Worm (Caenorhabditis elegans) whole organism, L1 larva: Measurements from ENCODE around the gene pis-1.
"Not testable (repeated sequence)": the region's sequence is repeated elsewhere in the genome, so short reads cannot be mapped to it uniquely, and the experiment has no call there.

Source experiments
- C16A3.4 ChIP-seq: fragments of 150-350 bp; optimal IDR thresholded peaks from 2 replicates; lab custom pipeline; 2014; ENCODE audit warnings: missing biosample characterization, missing genetic modification characterization
- Y116A8C.19 ChIP-seq: sonication (generic microtip); optimal IDR thresholded peaks from 2 replicates; lab custom pipeline; 2016; ENCODE audit warnings: missing compliant biosample characterization, missing genetic modification characterization, borderline replicate concordance
- aha-1 ChIP-seq: fragments of 150-350 bp; optimal IDR thresholded peaks from 2 replicates; lab custom pipeline; 2014; ENCODE audit warnings: missing biosample characterization, missing genetic modification characterization
- alr-1 ChIP-seq: fragments of 200-800 bp; sonication (Bioruptor generic); optimal IDR thresholded peaks from 2 replicates; lab custom pipeline; 2018; ENCODE audit warnings: borderline replicate concordance, mild to moderate bottlenecking, missing genetic modification characterization, missing compliant biosample characterization
- aly-2 ChIP-seq: fragments of 150-350 bp; optimal IDR thresholded peaks from 2 replicates; lab custom pipeline; 2014; ENCODE audit warnings: missing biosample characterization, missing genetic modification characterization
- ceh-63 ChIP-seq: fragments of 200-800 bp; sonication (Bioruptor generic); optimal IDR thresholded peaks from 2 replicates; lab custom pipeline; 2018; ENCODE audit warnings: mild to moderate bottlenecking, missing genetic modification characterization, missing compliant biosample characterization
- ceh-8 ChIP-seq: fragments of 200-800 bp; sonication (Bioruptor generic); optimal IDR thresholded peaks from 2 replicates; lab custom pipeline; 2018; ENCODE audit warnings: mild to moderate bottlenecking, missing genetic modification characterization, moderate library complexity, missing compliant biosample characterization
- ces-1 ChIP-seq: fragments of 150-350 bp; optimal IDR thresholded peaks from 2 replicates; lab custom pipeline; 2014; ENCODE audit warnings: missing biosample characterization, missing genetic modification reagents, missing genetic modification characterization
- dpl-1 ChIP-seq, 3 experiments: fragments of 150-350 bp in 2 of 3; sonication (generic microtip) in 1 of 3; optimal IDR thresholded peaks; 2 replicates each; lab custom pipeline; 2014 to 2017; ENCODE audit warnings: missing biosample characterization in 3 of 3, missing genetic modification characterization in 3 of 3, missing genetic modification reagents in 3 of 3
- efl-1 ChIP-seq, 4 experiments: fragments of 150-350 bp; optimal IDR thresholded peaks in 3 of 4; peaks in 1 of 4; 1 replicate in 1 of 4; 2 replicates in 3 of 4; lab custom pipeline; 2014; ENCODE audit warnings: missing biosample characterization in 2 of 4, missing genetic modification characterization in 2 of 4, missing genetic modification reagents in 2 of 4
- efl-3 ChIP-seq: fragments of 200-800 bp; sonication (Bioruptor generic); optimal IDR thresholded peaks from 2 replicates; lab custom pipeline; 2018; ENCODE audit warnings: mild to moderate bottlenecking, missing genetic modification characterization, missing compliant biosample characterization
- elt-2 ChIP-seq: sonication (generic microtip); optimal IDR thresholded peaks from 2 replicates; lab custom pipeline; 2016; ENCODE audit warnings: missing genetic modification characterization, mild to moderate bottlenecking, inconsistent platforms, missing compliant biosample characterization, missing genetic modification reagents
- elt-3 ChIP-seq, 6 experiments: fragments of 150-350 bp in 1 of 6; sonication (generic microtip); optimal IDR thresholded peaks; 2 replicates each; lab custom pipeline; 2017 to 2018; ENCODE audit warnings: missing biosample characterization in 6 of 6, missing genetic modification characterization in 6 of 6, inconsistent platforms in 1 of 6
- fkh-10 ChIP-seq: sonication (generic microtip); optimal IDR thresholded peaks from 2 replicates; lab custom pipeline; 2017; ENCODE audit warnings: missing biosample characterization, missing genetic modification reagents, missing genetic modification characterization
- fkh-4 ChIP-seq: sonication (generic microtip); optimal IDR thresholded peaks from 2 replicates; lab custom pipeline; 2016; ENCODE audit warnings: missing compliant biosample characterization, missing genetic modification characterization, borderline replicate concordance
- fos-1 ChIP-seq: fragments of 150-350 bp; optimal IDR thresholded peaks from 2 replicates; lab custom pipeline; 2014; ENCODE audit warnings: missing biosample characterization, missing genetic modification characterization
- grh-1 ChIP-seq: fragments of 200-800 bp; sonication (Bioruptor generic); IDR thresholded peaks from 2 replicates; pipeline ENCODE4 v1.3.6; 2022; ENCODE audit warnings: missing genetic modification reagents, missing genetic modification characterization, missing compliant biosample characterization
- hpl-2 ChIP-seq: fragments of 150-350 bp; optimal IDR thresholded peaks from 2 replicates; lab custom pipeline; 2014; ENCODE audit warnings: missing biosample characterization, missing genetic modification reagents, missing genetic modification characterization
- irx-1 ChIP-seq: sonication (generic microtip); optimal IDR thresholded peaks from 2 replicates; lab custom pipeline; 2016; ENCODE audit warnings: missing genetic modification characterization, missing compliant biosample characterization
- lin-13 ChIP-seq: fragments of 150-350 bp; optimal IDR thresholded peaks from 2 replicates; lab custom pipeline; 2014; ENCODE audit warnings: missing biosample characterization, missing genetic modification reagents, missing genetic modification characterization
- lin-14 ChIP-seq: fragments of 200-800 bp; sonication (Bioruptor generic); optimal IDR thresholded peaks from 2 replicates; lab custom pipeline; 2018; ENCODE audit warnings: mild to moderate bottlenecking, missing genetic modification characterization, moderate library complexity, missing compliant biosample characterization
- mab-9 ChIP-seq: fragments of 200-800 bp; sonication (Bioruptor generic); IDR thresholded peaks from 2 replicates; pipeline ENCODE4 v1.3.6; 2022; ENCODE audit warnings: missing genetic modification reagents, missing genetic modification characterization, missing compliant biosample characterization
- mep-1 ChIP-seq: fragments of 150-350 bp; optimal IDR thresholded peaks from 2 replicates; lab custom pipeline; 2014; ENCODE audit warnings: missing biosample characterization, missing genetic modification characterization
- nhr-19 ChIP-seq: fragments of 200-800 bp; sonication (Bioruptor generic); conservative IDR thresholded peaks from 2 replicates; pipeline ENCODE4 v1.3.6; 2022; ENCODE audit warnings: missing genetic modification characterization, missing compliant biosample characterization
- nhr-28 ChIP-seq: fragments of 150-350 bp; optimal IDR thresholded peaks from 2 replicates; lab custom pipeline; 2014; ENCODE audit warnings: missing biosample characterization, missing genetic modification characterization
- nhr-47 ChIP-seq: sonication (generic microtip); optimal IDR thresholded peaks from 2 replicates; lab custom pipeline; 2016; ENCODE audit warnings: mild to moderate bottlenecking, missing genetic modification characterization, moderate library complexity, missing compliant biosample characterization
- pag-3 ChIP-seq: sonication (generic microtip); optimal IDR thresholded peaks from 2 replicates; lab custom pipeline; 2017; ENCODE audit warnings: missing genetic modification characterization, mild to moderate bottlenecking, missing compliant biosample characterization, antibody characterized with exemption, borderline replicate concordance; ENCODE audit not compliant: insufficient read depth
- pqm-1 ChIP-seq: sonication (generic microtip); optimal IDR thresholded peaks from 3 replicates; lab custom pipeline; 2017; ENCODE audit warnings: missing biosample characterization, missing genetic modification characterization
- snpc-4 ChIP-seq: fragments of 150-350 bp; optimal IDR thresholded peaks from 2 replicates; lab custom pipeline; 2014; ENCODE audit warnings: missing biosample characterization, missing genetic modification characterization
- sup-37 ChIP-seq: fragments of 200-800 bp; sonication (Bioruptor generic); optimal IDR thresholded peaks from 2 replicates; lab custom pipeline; 2018; ENCODE audit warnings: mild to moderate bottlenecking, missing genetic modification characterization, missing compliant biosample characterization
- swsn-7 ChIP-seq: sonication (generic microtip); optimal IDR thresholded peaks from 2 replicates; lab custom pipeline; 2016; ENCODE audit warnings: missing genetic modification characterization, missing compliant biosample characterization
- tlp-1 ChIP-seq: fragments of 150-350 bp; optimal IDR thresholded peaks from 2 replicates; lab custom pipeline; 2014; ENCODE audit warnings: missing biosample characterization, missing genetic modification characterization
- unc-62 ChIP-seq: fragments of 150-350 bp; optimal IDR thresholded peaks from 2 replicates; lab custom pipeline; 2014; ENCODE audit warnings: missing biosample characterization, missing genetic modification reagents, missing genetic modification characterization
- unc-86 ChIP-seq: sonication (generic microtip); optimal IDR thresholded peaks from 2 replicates; lab custom pipeline; 2016; ENCODE audit warnings: missing genetic modification characterization, missing compliant biosample characterization
- unc-98 ChIP-seq: fragments of 200-800 bp; sonication (Bioruptor generic); IDR thresholded peaks from 2 replicates; pipeline ENCODE4 v1.3.6; 2022; ENCODE audit warnings: missing genetic modification characterization, missing compliant biosample characterization
- xbp-1 ChIP-seq: sonication (generic microtip); optimal IDR thresholded peaks from 2 replicates; lab custom pipeline; 2016; ENCODE audit warnings: missing genetic modification characterization, missing compliant biosample characterization
- zag-1 ChIP-seq: fragments of 150-350 bp; optimal IDR thresholded peaks from 2 replicates; lab custom pipeline; 2014; ENCODE audit warnings: missing biosample characterization, missing genetic modification characterization
- zip-4 ChIP-seq: fragments of 200-800 bp; sonication (Bioruptor generic); optimal IDR thresholded peaks from 2 replicates; lab custom pipeline; 2018; ENCODE audit warnings: mild to moderate bottlenecking, missing genetic modification characterization, moderate library complexity, missing compliant biosample characterization
- ztf-11 ChIP-seq, 2 experiments: sonication (generic microtip); optimal IDR thresholded peaks; 2 replicates each; lab custom pipeline; 2016 to 2017; ENCODE audit warnings: missing genetic modification characterization in 2 of 2, missing biosample characterization in 1 of 2, missing compliant biosample characterization in 1 of 2

Gene pis-1

DNA sequence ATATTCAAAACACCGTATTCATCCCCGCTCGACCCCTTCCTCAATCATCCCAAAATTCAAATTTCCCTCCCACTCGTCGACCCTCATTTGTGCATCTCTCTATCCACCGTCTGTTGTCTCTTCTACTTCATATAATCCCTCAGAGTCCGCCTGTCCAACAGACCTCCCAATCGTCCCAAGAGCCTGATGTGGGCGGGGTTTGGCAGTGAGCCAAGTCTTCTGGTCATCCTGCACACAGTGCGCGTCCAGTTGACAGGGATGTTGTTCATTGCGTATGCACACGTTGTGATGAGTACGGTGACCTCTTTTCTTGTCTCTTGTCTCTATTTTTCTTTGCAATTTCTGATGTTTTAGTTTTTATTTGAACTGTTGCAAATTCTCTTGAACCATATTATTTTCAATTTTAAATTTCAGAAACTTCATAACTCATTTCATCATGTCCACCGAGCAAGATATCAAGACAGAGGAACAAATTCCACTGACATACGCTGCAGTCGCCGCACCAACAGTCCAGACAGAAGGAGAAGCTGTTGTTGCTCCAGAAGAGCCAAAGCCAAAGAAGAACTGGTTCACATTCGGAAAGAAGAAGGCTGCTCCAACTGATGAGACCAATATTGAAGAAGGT is 24.2 kb downstream of the pis-1 start, which contains the start of gene cav-1:
TSS of gene cav-1 (plus strand) at position 415 of the 625 bp plus-strand sequence.
- peak in 1 of 2 experiments; percentile 55 for TF ChIP-seq ztf-11 (tag; optimal IDR thresholded peaks at IDR 0.05; lab: Kevin White, UChicago)
- no peak for TF ChIP-seq ceh-8

DNA sequence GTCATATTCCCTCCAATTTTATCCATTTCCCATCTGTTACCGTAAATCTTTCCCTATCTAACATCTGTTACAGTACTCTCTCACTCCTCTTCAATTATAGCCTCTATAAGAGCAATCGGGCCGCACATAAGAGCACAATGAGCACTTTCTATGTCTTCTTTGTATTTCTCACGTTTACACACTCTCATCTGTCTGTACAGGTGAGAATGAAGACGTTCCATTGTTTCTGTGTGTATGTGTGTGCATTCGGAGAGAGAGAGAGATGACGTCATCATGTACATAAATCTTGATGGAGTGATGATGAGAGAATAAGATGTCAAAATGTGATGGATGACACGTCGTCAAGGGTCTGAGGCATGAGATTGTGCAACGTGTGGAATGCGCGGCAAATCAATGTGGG is 25.6 kb downstream of the pis-1 start:
- TF ChIP-seq ztf-11 (tag; optimal IDR thresholded peaks at IDR 0.05; lab: Kevin White, UChicago) (peak in 1 of 2 experiments; percentile 67), lin-14 (no peak), efl-3 (no peak), zag-1 (tag; lab: Kevin White, UChicago) (no peak), pqm-1 (tag; lab: Kevin White, UChicago) (no peak), Y116A8C.19 (tag; lab: Kevin White, UChicago) (no peak), unc-86 (tag; lab: Kevin White, UChicago) (peak; percentile 5)

DNA sequence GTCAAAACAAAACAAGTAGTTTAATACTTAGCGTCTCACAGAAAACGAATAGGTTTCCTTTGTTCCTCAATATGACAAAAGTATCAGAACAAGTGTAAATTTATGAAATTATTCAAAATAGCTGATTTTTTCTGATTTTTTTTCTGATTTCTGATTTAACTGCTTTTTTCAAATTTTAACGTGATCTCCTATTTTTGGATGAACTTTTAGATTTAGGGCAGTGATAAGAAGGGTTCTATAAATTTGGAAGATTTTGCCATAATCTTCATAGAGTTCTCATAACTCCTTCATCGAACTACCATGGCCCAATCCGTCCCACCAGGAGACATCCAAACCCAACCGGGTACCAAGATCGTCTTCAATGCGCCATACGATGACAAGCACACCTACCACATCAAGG is 26.6 kb downstream of the pis-1 start, which contains the start of gene msp-78:
TSS of gene msp-78 (plus strand) at position 301 of the 400 bp plus-strand sequence.
- TF ChIP-seq zip-4; lin-13 (GFP tag; lab: Kevin White, UChicago); nhr-28 (tag; lab: Kevin White, UChicago): not testable (repeated sequence)

DNA sequence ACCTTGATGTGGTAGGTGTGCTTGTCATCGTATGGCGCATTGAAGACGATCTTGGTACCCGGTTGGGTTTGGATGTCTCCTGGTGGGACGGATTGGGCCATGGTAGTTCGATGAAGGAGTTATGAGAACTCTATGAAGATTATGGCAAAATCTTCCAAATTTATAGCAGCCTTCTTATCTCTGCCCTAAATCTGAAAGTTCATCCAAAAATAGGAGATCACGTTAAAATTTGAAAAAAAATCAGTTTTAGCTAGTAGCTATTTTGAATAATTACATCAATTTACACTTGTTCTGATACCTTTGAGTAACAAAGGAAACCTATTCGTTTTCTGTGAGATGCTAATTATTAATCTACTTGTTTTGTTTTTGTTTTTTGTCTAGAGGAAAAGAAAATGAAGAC is 29.3 kb downstream of the pis-1 start, which contains the start of gene msp-79:
TSS of gene msp-79 (minus strand) at position 101 of the 400 bp plus-strand sequence.
- TF ChIP-seq C16A3.4 (tag; lab: Kevin White, UChicago); unc-62; ceh-63 (GFP tag; lab: Kevin White, UChicago): not testable (repeated sequence)

DNA sequence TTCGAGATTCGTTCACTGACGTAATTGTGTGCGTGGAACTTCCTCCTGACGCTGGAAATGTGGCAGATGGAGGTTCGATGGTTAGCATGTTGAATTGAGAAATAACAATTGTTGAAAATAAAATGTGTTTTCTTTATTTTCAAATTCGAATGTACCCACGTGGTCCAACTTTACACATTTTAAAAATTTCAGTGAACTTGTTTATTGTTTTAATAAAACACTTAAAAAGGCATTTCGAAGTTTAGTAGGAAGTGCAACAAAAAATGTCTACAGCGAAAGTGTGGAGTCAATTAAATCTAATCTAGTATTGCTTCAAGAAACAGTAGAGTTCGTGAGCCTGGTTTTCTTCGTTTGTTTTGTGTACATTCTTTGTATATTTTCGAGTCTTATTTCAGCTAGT is 30.1 kb downstream of the pis-1 start, which contains the start of gene ssp-36:
TSS of gene ssp-36 (minus strand) at position 101 of the 400 bp plus-strand sequence.
- TF ChIP-seq alr-1 (tag; lab: Kevin White, UChicago): no peak
- no peak for TF ChIP-seq aha-1
- no peak for TF ChIP-seq mep-1
- no peak for TF ChIP-seq snpc-4 (tag; lab: Kevin White, UChicago)
- no peak for TF ChIP-seq pag-3 (tag; lab: Kevin White, UChicago)
- TF ChIP-seq nhr-19: no peak
- TF ChIP-seq zag-1 (tag; lab: Kevin White, UChicago): no peak
- TF ChIP-seq hpl-2 (GFP tag; lab: Kevin White, UChicago): no peak
- no peak for TF ChIP-seq elt-3 (tag; optimal IDR thresholded peaks at IDR 0.05; lab: Kevin White, UChicago)
- no peak for TF ChIP-seq ceh-8
- no peak for TF ChIP-seq efl-3
- no peak for TF ChIP-seq ces-1 (GFP tag; lab: Kevin White, UChicago)
- no peak for TF ChIP-seq fkh-10 (GFP tag; lab: Kevin White, UChicago)

DNA sequence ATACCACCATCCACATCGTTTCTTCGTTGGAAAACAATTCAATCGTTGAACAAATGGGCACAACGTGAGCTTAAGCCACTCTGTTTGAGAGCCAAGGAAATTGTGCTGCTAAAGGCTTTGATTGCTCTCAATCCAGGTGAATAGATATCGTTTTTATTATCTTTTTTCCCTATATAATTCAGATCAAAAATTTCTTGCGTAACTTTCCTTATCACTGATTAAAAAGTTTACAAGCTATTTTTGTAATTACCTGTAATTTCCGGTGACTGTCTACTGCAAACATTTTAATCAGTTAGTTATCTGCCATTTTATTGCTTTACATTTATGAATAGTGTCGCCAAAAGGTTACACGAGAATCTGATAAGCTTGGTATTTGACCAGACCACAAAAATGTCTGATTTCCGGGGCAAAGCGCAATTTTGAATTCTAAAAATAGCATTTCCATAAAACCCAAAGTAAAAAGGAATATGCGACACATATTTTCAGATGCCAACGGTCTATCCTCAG is 33.7 kb downstream of the pis-1 start:
- TF ChIP-seq sup-37 (GFP tag; lab: Kevin White, UChicago) (no peak), lin-13 (GFP tag; lab: Kevin White, UChicago) (no peak), fos-1 (no peak), mab-9 (GFP tag; lab: Robert Waterston, UW) (no peak), swsn-7 (tag; lab: Kevin White, UChicago) (no peak), efl-1 (optimal IDR thresholded peaks at IDR 0.05; lab: Kevin White, UChicago) (no peak), efl-1 (GFP tag; optimal IDR thresholded peaks at IDR 0.05 in 1 of 2; lab: Kevin White, UChicago) (peak in 1 of 2 experiments; percentile 90), dpl-1 (GFP tag; optimal IDR thresholded peaks at IDR 0.05; lab: Kevin White, UChicago) (no peak), grh-1 (GFP tag; lab: Robert Waterston, UW) (no peak), fkh-4 (tag; lab: Kevin White, UChicago) (no peak), aly-2 (tag; lab: Kevin White, UChicago) (no peak), xbp-1 (tag; lab: Kevin White, UChicago) (no peak), nhr-47 (tag; lab: Kevin White, UChicago) (no peak), tlp-1 (tag; lab: Kevin White, UChicago) (peak; percentile 87), irx-1 (tag; lab: Kevin White, UChicago) (no peak), snpc-4 (tag; lab: Kevin White, UChicago) (no peak), unc-98 (no peak), elt-2 (tag; lab: Kevin White, UChicago) (peak; percentile 81), fkh-10 (GFP tag; lab: Kevin White, UChicago) (no peak)
